Fruit fly (Drosophila melanogaster) whole organism, embryonic: ENCODE data around the gene E2f1.

Experiments
- ATbp ChIP-seq: fragments of 200-800 bp; sonication (Bioruptor generic); optimal IDR thresholded peaks from 2 replicates; lab custom pipeline; 2017; ENCODE audit warnings: missing biosample characterization, mild to moderate bottlenecking, missing genetic modification characterization, missing genetic modification reagents
- Antp ChIP-seq: fragments of 200-800 bp; sonication (Bioruptor generic); optimal IDR thresholded peaks from 3 replicates; lab custom pipeline; 2016; ENCODE audit warnings: missing biosample characterization, missing genetic modification characterization
- Blimp-1 ChIP-seq: fragments of 200-800 bp; sonication (Bioruptor generic); optimal IDR thresholded peaks from 3 replicates; lab custom pipeline; 2018; ENCODE audit warnings: missing biosample characterization, missing genetic modification characterization, mild to moderate bottlenecking, moderate library complexity, missing genetic modification reagents
- BtbVII ChIP-seq: fragments of 200-800 bp; sonication (Bioruptor generic); optimal IDR thresholded peaks from 3 replicates; lab custom pipeline; 2017; ENCODE audit warnings: missing biosample characterization, mild to moderate bottlenecking, missing genetic modification characterization
- CG13424 ChIP-seq: fragments of 200-800 bp; sonication (Bioruptor generic); optimal IDR thresholded peaks from 2 replicates; lab custom pipeline; 2019; ENCODE audit warnings: missing biosample characterization, mild to moderate bottlenecking, missing genetic modification characterization, moderate library complexity
- CG14014 ChIP-seq: fragments of 200-800 bp; sonication (Bioruptor generic); IDR thresholded peaks from 2 replicates; pipeline ENCODE4 v1.3.6; 2022; ENCODE audit warnings: missing biosample characterization, missing genetic modification characterization
- CG14441 ChIP-seq: fragments of 200-800 bp; sonication (Bioruptor generic); IDR thresholded peaks from 2 replicates; pipeline ENCODE4 v1.3.6; 2022; ENCODE audit warnings: missing biosample characterization, missing genetic modification characterization
- CG15073 ChIP-seq: fragments of 200-800 bp; sonication (Bioruptor generic); optimal IDR thresholded peaks from 2 replicates; lab custom pipeline; 2016; ENCODE audit warnings: missing biosample characterization, missing genetic modification characterization
- CG16813 ChIP-seq: fragments of 200-800 bp; sonication (Bioruptor generic); IDR thresholded peaks from 3 replicates; pipeline ENCODE4 v1.3.6; 2022; ENCODE audit warnings: missing biosample characterization, missing genetic modification characterization; ENCODE audit not compliant: partially characterized antibody
- CG2116 ChIP-seq: fragments of 200-800 bp; sonication (Bioruptor generic); optimal IDR thresholded peaks from 3 replicates; lab custom pipeline; 2018; ENCODE audit warnings: missing biosample characterization, mild to moderate bottlenecking, missing genetic modification characterization
- CG30431 ChIP-seq: fragments of 200-800 bp; sonication (Bioruptor generic); optimal IDR thresholded peaks from 2 replicates; lab custom pipeline; 2017; ENCODE audit warnings: missing biosample characterization, missing genetic modification characterization
- CG3726 ChIP-seq: fragments of 200-800 bp; sonication (Bioruptor generic); IDR thresholded peaks from 3 replicates; pipeline ENCODE4, ENCODE4 v1.3.6; 2022; ENCODE audit warnings: missing biosample characterization, missing genetic modification characterization
- CG3838 ChIP-seq: fragments of 200-800 bp; sonication (Bioruptor generic); optimal IDR thresholded peaks from 3 replicates; lab custom pipeline; 2016; ENCODE audit warnings: missing biosample characterization, missing genetic modification characterization
- CG5245 ChIP-seq: fragments of 200-800 bp; sonication (Bioruptor generic); optimal IDR thresholded peaks from 3 replicates; lab custom pipeline; 2016; ENCODE audit warnings: missing biosample characterization, missing genetic modification characterization
- CG8089 ChIP-seq: fragments of 200-800 bp; sonication (Bioruptor generic); optimal IDR thresholded peaks from 3 replicates; lab custom pipeline; 2016; ENCODE audit warnings: missing biosample characterization, missing genetic modification characterization
- CG8359 ChIP-seq: fragments of 200-800 bp; sonication (Bioruptor generic); optimal IDR thresholded peaks from 2 replicates; lab custom pipeline; 2017; ENCODE audit warnings: missing biosample characterization, mild to moderate bottlenecking, missing genetic modification characterization, borderline replicate concordance
- Dad ChIP-seq: fragments of 200-800 bp; sonication (Bioruptor generic); optimal IDR thresholded peaks from 3 replicates; lab custom pipeline; 2016; ENCODE audit warnings: missing biosample characterization, missing genetic modification characterization
- Dfd ChIP-seq, 2 experiments: fragments of >200 bp; optimal IDR thresholded peaks; 2 replicates each; lab custom pipeline; 2017; ENCODE audit warnings: missing biosample characterization in 2 of 2, missing genetic modification characterization in 2 of 2
- Drgx ChIP-seq: fragments of 200-800 bp; sonication (Bioruptor generic); IDR thresholded peaks from 2 replicates; pipeline ENCODE4 v1.3.6; 2022; ENCODE audit warnings: missing biosample characterization, missing genetic modification characterization
- Ets65A ChIP-seq: fragments of 200-800 bp; sonication (Bioruptor generic); peaks from one replicate; lab custom pipeline; 2016; ENCODE audit warnings: missing biosample characterization, missing genetic modification characterization
- Fer3 ChIP-seq: fragments of 200-800 bp; sonication (Bioruptor generic); optimal IDR thresholded peaks from 2 replicates; lab custom pipeline; 2018; ENCODE audit warnings: missing biosample characterization, mild to moderate bottlenecking, missing genetic modification characterization, moderate library complexity
- HLHmδ ChIP-seq: fragments of 200-800 bp; sonication (Bioruptor generic); optimal IDR thresholded peaks from 2 replicates; lab custom pipeline; 2018; ENCODE audit warnings: missing biosample characterization, mild to moderate bottlenecking, missing genetic modification characterization, moderate library complexity
- Hmx ChIP-seq: fragments of 200-800 bp; sonication (Bioruptor generic); optimal IDR thresholded peaks from 2 replicates; lab custom pipeline; 2016; ENCODE audit warnings: missing biosample characterization, missing genetic modification characterization
- MBD-R2 ChIP-seq: fragments of 200-800 bp; sonication (Bioruptor generic); IDR thresholded peaks from 2 replicates; pipeline ENCODE4 v1.3.6; 2022; ENCODE audit warnings: missing biosample characterization, missing genetic modification characterization
- Opbp ChIP-seq: fragments of 200-800 bp; sonication (Bioruptor generic); IDR thresholded peaks from 3 replicates; pipeline ENCODE4 v1.3.6; 2022; ENCODE audit warnings: missing biosample characterization, missing genetic modification characterization; ENCODE audit not compliant: partially characterized antibody
- Rx ChIP-seq: fragments of 200-800 bp; sonication (Bioruptor generic); IDR thresholded peaks from 2 replicates; pipeline ENCODE4 v1.3.6; 2022; ENCODE audit warnings: missing biosample characterization, missing genetic modification characterization
- Trl ChIP-seq, 3 experiments: fragments of >200 bp in 2 of 3; fragments of 200-800 bp in 1 of 3; sonication (Bioruptor generic) in 1 of 3; optimal IDR thresholded peaks; 2 replicates in 1 of 3; 3 replicates in 2 of 3; lab custom pipeline; 2016 to 2017; ENCODE audit warnings: missing biosample characterization in 1 of 3, missing genetic modification characterization in 1 of 3
- YL-1 ChIP-seq: fragments of 200-800 bp; sonication (Bioruptor generic); optimal IDR thresholded peaks from 3 replicates; lab custom pipeline; 2017; ENCODE audit warnings: missing biosample characterization, mild to moderate bottlenecking, missing genetic modification characterization
- bbx ChIP-seq: fragments of 200-800 bp; sonication (Bioruptor generic); IDR thresholded peaks from 2 replicates; pipeline ENCODE4 v1.3.6; 2022; ENCODE audit warnings: missing biosample characterization, missing genetic modification characterization; ENCODE audit not compliant: partially characterized antibody
- ci ChIP-seq: fragments of 200-800 bp; sonication (Bioruptor generic); IDR thresholded peaks from 3 replicates; pipeline ENCODE4 v1.3.6; 2022; ENCODE audit warnings: missing biosample characterization, missing genetic modification characterization
- crc ChIP-seq: fragments of 200-800 bp; sonication (Bioruptor generic); optimal IDR thresholded peaks from 2 replicates; lab custom pipeline; 2016; ENCODE audit warnings: missing biosample characterization, missing genetic modification characterization
- dimm ChIP-seq: fragments of 200-800 bp; sonication (Bioruptor generic); IDR thresholded peaks from 2 replicates; pipeline ENCODE4 v1.3.6; 2022; ENCODE audit warnings: missing biosample characterization, missing genetic modification characterization
- disco-r ChIP-seq: fragments of 200-800 bp; sonication (Bioruptor generic); optimal IDR thresholded peaks from 2 replicates; lab custom pipeline; 2016; ENCODE audit warnings: missing biosample characterization, missing genetic modification characterization
- dmrt11E ChIP-seq: fragments of 200-800 bp; sonication (Bioruptor generic); optimal IDR thresholded peaks from 3 replicates; lab custom pipeline; 2018; ENCODE audit warnings: missing biosample characterization, mild to moderate bottlenecking, missing genetic modification characterization, moderate library complexity
- dysf ChIP-seq: fragments of 200-800 bp; sonication (Bioruptor generic); IDR thresholded peaks from 3 replicates; pipeline ENCODE4 v1.3.6; 2022; ENCODE audit warnings: missing biosample characterization, missing genetic modification characterization
- ems ChIP-seq: fragments of 200-800 bp; sonication (Bioruptor generic); optimal IDR thresholded peaks from 3 replicates; lab custom pipeline; 2016; ENCODE audit warnings: missing biosample characterization, missing genetic modification characterization
- esg ChIP-seq: fragments of 200-800 bp; sonication (Bioruptor generic); conservative IDR thresholded peaks from 2 replicates; pipeline ENCODE4 v1.3.6; 2022; ENCODE audit warnings: missing biosample characterization, missing genetic modification characterization
- gfzf ChIP-seq: fragments of 200-800 bp; sonication (Bioruptor generic); optimal IDR thresholded peaks from 2 replicates; lab custom pipeline; 2016; ENCODE audit warnings: missing biosample characterization, mild to moderate bottlenecking, missing genetic modification characterization, moderate library complexity
- grn ChIP-seq: fragments of 200-800 bp; sonication (Bioruptor generic); optimal IDR thresholded peaks from 3 replicates; lab custom pipeline; 2017; ENCODE audit warnings: missing biosample characterization, missing genetic modification characterization
- gsb-n ChIP-seq: fragments of 200-800 bp; sonication (Bioruptor generic); optimal IDR thresholded peaks from 3 replicates; lab custom pipeline; 2018; ENCODE audit warnings: missing biosample characterization, mild to moderate bottlenecking, missing genetic modification characterization
- inv ChIP-seq: fragments of 200-800 bp; sonication (Bioruptor generic); IDR thresholded peaks from 2 replicates; pipeline ENCODE4 v1.3.6; 2022; ENCODE audit warnings: missing biosample characterization, missing genetic modification characterization; ENCODE audit not compliant: partially characterized antibody
- kay ChIP-seq: fragments of 200-800 bp; sonication (Bioruptor generic); optimal IDR thresholded peaks from 2 replicates; lab custom pipeline; 2016; ENCODE audit warnings: missing biosample characterization, missing genetic modification characterization
- lilli ChIP-seq: fragments of 200-800 bp; sonication (Bioruptor generic); optimal IDR thresholded peaks from 3 replicates; lab custom pipeline; 2016; ENCODE audit warnings: missing biosample characterization, missing genetic modification characterization
- lmd ChIP-seq: fragments of 200-800 bp; sonication (Bioruptor generic); IDR thresholded peaks from 2 replicates; pipeline ENCODE4 v1.3.6; 2022; ENCODE audit warnings: missing biosample characterization, missing genetic modification characterization
- maf-S ChIP-seq: fragments of 200-800 bp; sonication (Bioruptor generic); optimal IDR thresholded peaks from 2 replicates; lab custom pipeline; 2016; ENCODE audit warnings: missing biosample characterization, missing genetic modification characterization
- mirr ChIP-seq: fragments of 200-800 bp; sonication (Bioruptor generic); optimal IDR thresholded peaks from 3 replicates; lab custom pipeline; 2018; ENCODE audit warnings: missing biosample characterization, mild to moderate bottlenecking, missing genetic modification characterization
- nau ChIP-seq: fragments of 200-800 bp; sonication (Bioruptor generic); optimal IDR thresholded peaks from 3 replicates; lab custom pipeline; 2017; ENCODE audit warnings: missing biosample characterization, mild to moderate bottlenecking, missing genetic modification characterization, missing genetic modification reagents
- nerfin-2 ChIP-seq: fragments of 200-800 bp; sonication (Bioruptor generic); IDR thresholded peaks from 2 replicates; pipeline ENCODE4 v1.3.6; 2022; ENCODE audit warnings: missing biosample characterization, missing genetic modification characterization; ENCODE audit not compliant: partially characterized antibody
- pho ChIP-seq: fragments of 200-800 bp; sonication (Bioruptor generic); optimal IDR thresholded peaks from 2 replicates; lab custom pipeline; 2016; ENCODE audit warnings: missing biosample characterization, missing genetic modification characterization
- pum ChIP-seq: fragments of 200-800 bp; sonication (Bioruptor generic); optimal IDR thresholded peaks from 2 replicates; lab custom pipeline; 2016; ENCODE audit warnings: missing biosample characterization, missing genetic modification characterization
- twi ChIP-seq: fragments of 200-800 bp; optimal IDR thresholded peaks from 2 replicates; lab custom pipeline; 2019; ENCODE audit warnings: missing biosample characterization, mild to moderate bottlenecking, missing genetic modification characterization, moderate library complexity

Gene E2f1

dm6 chr3R:21627752-21628151 is 32.9 kb downstream of the E2f1 start (continued):
- peak; percentile 30 for TF ChIP-seq pho (GFP tag; lab: Kevin White, UChicago)
- TF ChIP-seq CG5245 (GFP tag; lab: Kevin White, UChicago) = peak; percentile 2
- TF ChIP-seq CG8089 (GFP tag; lab: Kevin White, UChicago) = no peak
- peak; percentile 65 for TF ChIP-seq lmd (GFP tag; lab: Robert Waterston, UW)
- no peak for TF ChIP-seq CG16813 (GFP tag; lab: Robert Waterston, UW)
- TF ChIP-seq CG14441 = peak; percentile 67
- TF ChIP-seq mirr (GFP tag; lab: Kevin White, UChicago) = peak; percentile 39
- peak; percentile 22 for TF ChIP-seq CG3838 (GFP tag; lab: Kevin White, UChicago)
- no peak for TF ChIP-seq Antp (GFP tag; lab: Kevin White, UChicago)
- peak; percentile 76 for TF ChIP-seq esg (GFP tag; lab: Robert Waterston, UW)
- TF ChIP-seq MBD-R2 = peak; percentile 62; the same call in 1 of the 2 replicates
- no peak for TF ChIP-seq inv (GFP tag; lab: Robert Waterston, UW)
- peak; percentile 45 for TF ChIP-seq ems (GFP tag; lab: Kevin White, UChicago)
- TF ChIP-seq Dfd (GFP tag; optimal IDR thresholded peaks at IDR 0.05; lab: Kevin White, UChicago) = no peak
- TF ChIP-seq Hmx (GFP tag; lab: Kevin White, UChicago) = peak; percentile 17
- no peak for TF ChIP-seq YL-1
- peak; percentile 59 for TF ChIP-seq gsb-n (tag; lab: Kevin White, UChicago)
- peak; percentile 17 for TF ChIP-seq CG30431
- TF ChIP-seq nerfin-2 = no peak
- TF ChIP-seq maf-S = peak; percentile 32
- no peak for TF ChIP-seq Trl (optimal IDR thresholded peaks at IDR 0.05; lab: Kevin White, UChicago)
- peak; percentile 44 for TF ChIP-seq Trl (GFP tag; optimal IDR thresholded peaks at IDR 0.05; lab: Kevin White, UChicago)
- peak; percentile 63; the same call in 2 of the 3 replicates for TF ChIP-seq ci (GFP tag; lab: Robert Waterston, UW)
- TF ChIP-seq nau (GFP tag; lab: Kevin White, UChicago) = peak; percentile 53
- TF ChIP-seq kay (GFP tag; lab: Kevin White, UChicago) = peak; percentile 24
- no peak for TF ChIP-seq disco-r
- TF ChIP-seq Dad = no peak
- TF ChIP-seq twi = peak; percentile 12
- TF ChIP-seq Fer3 (tag; lab: Kevin White, UChicago) = peak; percentile 73
- TF ChIP-seq CG14014 (GFP tag; lab: Robert Waterston, UW) = peak; percentile 79
- TF ChIP-seq crc (GFP tag; lab: Kevin White, UChicago) = no peak
- TF ChIP-seq gfzf (GFP tag; lab: Kevin White, UChicago) = no peak
- TF ChIP-seq pum (GFP tag; lab: Kevin White, UChicago) = peak; percentile 24
- TF ChIP-seq bbx (GFP tag; lab: Robert Waterston, UW) = no peak
- peak; percentile 80 for TF ChIP-seq Blimp-1 (GFP tag; lab: Kevin White, UChicago)
- TF ChIP-seq CG3726 = no peak
- TF ChIP-seq dimm (GFP tag; lab: Robert Waterston, UW) = no peak
- TF ChIP-seq CG8359 (GFP tag; lab: Kevin White, UChicago) = peak; percentile 42
- TF ChIP-seq dmrt11E = peak; percentile 51
- no peak for TF ChIP-seq Rx (GFP tag; lab: Robert Waterston, UW)
- no peak for TF ChIP-seq HLHmδ (GFP tag; lab: Kevin White, UChicago)
- peak; percentile 83 for TF ChIP-seq Drgx (GFP tag; lab: Robert Waterston, UW)
- TF ChIP-seq grn (GFP tag; lab: Kevin White, UChicago) = no peak
- no peak for TF ChIP-seq CG2116 (GFP tag; lab: Kevin White, UChicago)
- TF ChIP-seq ATbp (GFP tag; lab: Kevin White, UChicago) = peak; percentile 29
- peak; percentile 59 for TF ChIP-seq CG13424 (tag; lab: Kevin White, UChicago)
- peak; percentile 69 for TF ChIP-seq lilli (GFP tag; lab: Kevin White, UChicago)
- peak; percentile 91 for TF ChIP-seq Ets65A
- no peak for TF ChIP-seq Opbp (GFP tag; lab: Robert Waterston, UW)
- peak; percentile 60 for TF ChIP-seq BtbVII (GFP tag; lab: Kevin White, UChicago)
- TF ChIP-seq dysf (GFP tag; lab: Robert Waterston, UW) = peak; percentile 85; the same call in 2 of the 3 replicates
- no peak for TF ChIP-seq CG15073 (GFP tag; lab: Kevin White, UChicago)
